Fruit fly (Drosophila melanogaster) S2 (cell line): ENCODE results near the gene CG13738.

ENCODE experiments used
- CG8478 ChIP-seq: fragments of >200 bp; optimal IDR thresholded peaks from 2 replicates; lab custom pipeline; 2018
- CTCF ChIP-seq, 2 experiments: fragments of >200 bp; optimal IDR thresholded peaks; 2 replicates each; lab custom pipeline; 2018

The CG13738 gene

DNA sequence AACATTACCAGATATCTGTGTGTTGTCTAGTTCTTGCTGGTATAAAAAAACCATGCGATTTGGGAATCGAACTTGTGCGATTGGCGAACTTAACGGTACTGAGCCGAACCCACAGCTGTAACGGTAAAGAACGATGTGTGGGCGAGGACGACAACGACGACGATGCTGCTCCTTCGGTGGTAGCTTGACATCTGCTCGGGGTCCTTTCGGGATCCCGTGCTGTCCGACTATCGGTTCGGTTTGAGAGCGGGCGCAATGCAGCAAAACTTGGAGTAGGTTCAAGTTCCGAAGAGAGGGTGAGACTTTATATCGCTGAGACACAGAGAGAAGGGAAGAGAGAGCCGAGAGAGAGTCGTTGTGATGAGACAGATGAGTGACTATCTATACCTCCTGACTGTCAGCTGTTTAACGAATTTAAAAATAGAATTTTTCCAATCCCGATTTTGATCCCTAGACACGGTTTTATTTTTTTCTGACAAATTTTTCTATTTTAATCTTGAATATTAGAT, 20.0 kb upstream of the CG13738 start, which contains the start of gene CG17364:
Gene CG17364, minus strand, starts transcription at position 168 of the 509 bp plus-strand sequence.
- TF ChIP-seq CG8478 (lab: Kevin White, UChicago) = no peak

DNA sequence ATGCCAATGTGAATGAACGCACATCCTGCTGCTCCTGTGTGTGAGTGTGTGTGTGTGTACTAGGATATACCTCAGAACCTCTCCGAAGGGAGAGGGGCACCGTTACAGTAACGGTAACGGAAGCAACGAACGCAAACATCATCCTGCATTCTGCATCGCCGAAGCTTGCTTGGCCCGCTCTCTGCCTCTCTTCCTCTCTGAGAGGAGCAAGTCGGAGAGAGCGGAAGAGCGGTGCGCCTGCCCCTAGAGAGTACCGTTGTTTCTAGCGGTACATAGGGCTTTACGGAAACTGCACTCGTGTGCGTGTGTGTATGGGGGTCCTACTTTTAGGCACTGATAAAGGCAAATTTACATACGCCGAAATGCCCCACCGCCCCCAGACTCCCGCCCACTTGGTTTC, 18.0 kb upstream of the CG13738 start:
- TF ChIP-seq CTCF (optimal IDR thresholded peaks at IDR 0.05; lab: Kevin White, UChicago) (no peak), CG8478 (lab: Kevin White, UChicago) (no peak)

DNA sequence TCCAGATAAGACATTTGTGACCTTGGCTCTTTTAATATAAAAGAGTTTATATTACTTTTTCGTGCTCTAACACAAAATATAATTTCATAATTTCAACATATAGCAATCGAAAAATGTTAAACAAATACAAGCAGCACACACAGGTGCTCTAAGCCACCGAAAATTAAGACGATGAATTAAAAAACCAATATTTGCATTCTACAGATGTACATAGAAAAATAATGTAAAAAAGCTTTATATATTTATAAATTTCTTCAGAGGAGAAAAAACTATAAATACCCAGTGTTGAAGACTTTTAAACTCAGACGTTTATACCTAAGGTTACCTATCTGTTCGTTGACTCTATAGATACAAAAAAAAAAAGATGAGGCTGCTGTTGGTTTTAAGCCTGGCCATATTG, 14.3 kb upstream of the CG13738 start, which contains the start of gene CG9040:
Gene CG9040, plus strand, starts transcription at position 301 of the 400 bp plus-strand sequence.
- no peak for TF ChIP-seq CTCF (optimal IDR thresholded peaks at IDR 0.05; lab: Kevin White, UChicago)
- no peak for TF ChIP-seq CG8478 (lab: Kevin White, UChicago)

DNA sequence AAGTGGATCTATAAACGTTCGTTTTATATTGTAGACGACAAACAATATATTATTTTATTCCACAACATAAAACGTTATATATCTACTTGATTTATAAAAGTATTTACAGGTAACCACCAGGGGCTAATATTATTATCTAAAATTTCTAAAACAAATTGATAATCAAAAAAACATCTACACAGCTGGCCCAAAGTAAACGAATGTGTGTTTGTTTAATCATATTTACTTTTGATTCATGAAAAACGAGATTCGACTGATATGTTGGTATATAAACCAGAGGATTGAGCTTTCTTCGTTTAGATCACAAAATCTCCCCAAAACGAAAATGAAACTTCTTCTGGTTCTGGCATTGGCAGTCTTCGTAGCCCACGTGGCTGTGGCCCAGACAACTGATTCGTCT, 13.1 kb upstream of the CG13738 start, which contains the start of gene CG17362:
Gene CG17362, plus strand, starts transcription at position 291 of the 400 bp plus-strand sequence.
- TF ChIP-seq CG8478 (lab: Kevin White, UChicago) = no peak
- no peak for TF ChIP-seq CTCF (optimal IDR thresholded peaks at IDR 0.05; lab: Kevin White, UChicago)

DNA sequence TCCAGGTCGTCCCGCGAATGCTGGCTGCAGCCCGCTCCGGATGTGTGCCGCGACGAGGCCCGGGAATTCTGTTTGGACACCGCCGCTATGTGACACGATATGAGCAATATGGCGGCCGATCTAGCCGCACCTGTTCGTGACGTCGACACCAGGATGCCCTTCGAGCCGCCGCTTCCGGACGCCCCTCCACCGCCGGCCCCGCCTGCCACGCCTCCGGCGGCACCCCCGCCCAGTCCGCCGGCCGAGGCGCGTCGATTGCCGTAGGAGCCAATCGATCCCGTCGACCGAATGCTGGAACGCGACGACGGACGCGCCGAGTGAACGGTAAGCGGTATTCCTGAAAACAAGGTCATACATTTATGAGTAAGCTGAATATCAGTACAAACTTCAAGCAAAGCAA, 9.2 kb upstream of the CG13738 start:
- TF ChIP-seq CG8478 (lab: Kevin White, UChicago) = no peak
- no peak for TF ChIP-seq CTCF (optimal IDR thresholded peaks at IDR 0.05; lab: Kevin White, UChicago)

DNA sequence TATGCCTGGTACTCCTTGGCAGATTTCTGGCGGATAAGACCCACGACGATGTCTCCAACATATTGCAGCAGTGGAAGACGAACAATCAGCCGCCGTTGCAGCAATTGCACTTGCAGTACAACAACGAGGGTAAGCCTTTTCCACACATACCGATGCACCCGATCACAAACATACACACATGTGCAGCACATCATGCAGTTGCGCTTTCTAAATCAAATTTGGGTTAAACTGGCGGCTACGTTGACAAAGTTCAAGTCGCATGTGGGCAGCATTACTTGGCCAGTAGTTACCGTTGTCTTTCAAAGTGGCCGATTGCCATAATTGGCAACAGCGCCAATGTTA, 7.8 kb downstream of the CG13738 start:
- TF ChIP-seq CTCF (optimal IDR thresholded peaks at IDR 0.05; lab: Kevin White, UChicago) (no peak), CG8478 (lab: Kevin White, UChicago) (no peak)

DNA sequence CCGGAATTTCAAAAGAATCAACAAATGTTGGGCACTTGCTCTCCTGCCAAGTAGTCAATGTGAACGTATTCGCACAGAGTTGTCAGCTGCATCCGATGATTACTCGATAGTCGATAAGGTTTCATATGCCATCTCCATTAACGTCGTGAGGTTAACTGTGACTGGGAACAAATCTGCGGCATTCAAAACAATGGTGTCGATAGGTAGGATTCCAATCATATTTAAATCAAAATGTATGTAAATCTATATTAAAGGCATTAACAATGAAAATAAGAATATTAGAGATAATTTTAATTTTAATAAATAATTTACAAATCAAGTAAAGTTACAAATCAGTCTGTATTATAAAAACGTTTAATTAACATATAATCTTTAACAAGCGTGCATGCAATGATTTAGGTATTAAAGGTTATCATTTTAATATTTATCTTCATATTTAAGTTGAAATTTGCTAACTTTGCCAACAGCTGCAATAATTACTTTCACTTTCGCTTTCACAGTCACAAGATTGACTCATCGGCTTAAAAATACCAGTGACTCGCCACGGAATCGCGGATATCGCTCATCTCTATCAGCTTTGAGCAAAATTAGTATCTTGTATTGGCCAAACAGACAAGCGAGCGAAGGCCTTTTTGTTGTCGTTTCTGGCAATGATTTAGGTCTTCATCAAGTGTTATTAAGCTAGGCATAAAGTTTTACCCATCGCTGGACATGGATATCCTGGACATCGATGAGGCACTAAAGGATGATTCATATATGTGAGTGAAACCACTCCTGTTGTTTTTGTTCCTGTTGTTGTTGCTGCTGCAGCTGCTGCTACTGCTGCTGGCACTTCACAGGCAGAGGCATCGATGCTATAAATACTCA, 8.4 kb downstream of the CG13738 start, which contains the start of the genes Meics, Nxf3 and ssp2:
Gene Meics, minus strand, starts transcription at position 68 of the 867 bp plus-strand sequence.
Gene Nxf3, plus strand, starts transcription at position 569 of the 867 bp plus-strand sequence.
Gene ssp2, plus strand, starts transcription at position 569 of the 867 bp plus-strand sequence.
- no peak for TF ChIP-seq CTCF (optimal IDR thresholded peaks at IDR 0.05; lab: Kevin White, UChicago)
- no peak for TF ChIP-seq CG8478 (lab: Kevin White, UChicago)

DNA sequence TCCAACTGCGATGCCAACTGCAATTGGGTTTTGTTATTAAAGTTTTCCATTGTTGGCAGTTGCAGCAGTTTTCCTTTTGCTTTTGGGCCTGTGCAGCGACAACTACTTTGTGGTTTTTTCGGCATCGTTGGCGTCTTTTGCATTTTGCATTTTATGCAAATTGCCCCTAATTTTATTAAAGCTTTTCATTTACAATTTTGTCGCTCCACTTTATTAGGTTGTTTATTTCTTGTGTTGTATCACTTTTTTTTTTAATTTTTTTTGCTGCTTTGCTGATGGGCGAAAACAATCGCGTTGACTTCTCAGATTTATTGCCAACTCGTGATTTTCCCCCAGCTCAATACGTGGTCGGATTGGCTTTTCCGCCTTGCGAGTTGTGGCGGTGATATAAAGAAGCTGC, 15.5 kb downstream of the CG13738 start:
- TF ChIP-seq CG8478 (lab: Kevin White, UChicago) (no peak), CTCF (optimal IDR thresholded peaks at IDR 0.05; lab: Kevin White, UChicago) (no peak)

DNA sequence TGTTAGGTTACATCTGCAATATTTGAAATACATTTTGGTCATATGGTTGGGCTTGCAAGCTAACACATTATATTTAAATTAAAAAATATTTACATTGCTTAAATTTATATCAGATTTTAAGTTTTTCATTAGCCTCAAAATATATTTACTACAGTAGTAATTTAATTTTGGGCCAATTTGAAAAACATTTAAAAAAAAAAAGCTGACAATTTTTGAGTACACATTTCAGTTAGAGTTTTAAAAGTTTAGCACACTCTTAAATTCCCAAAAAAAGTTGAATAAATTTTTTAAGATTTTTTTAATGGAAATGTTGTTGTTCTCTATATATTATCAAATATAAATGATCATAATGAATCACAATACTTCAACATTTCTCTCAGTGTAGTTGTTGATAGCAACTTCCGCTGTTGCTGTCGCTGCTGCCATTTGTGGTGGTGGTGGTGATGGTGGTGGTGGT, 16.0 kb downstream of the CG13738 start:
- no peak for TF ChIP-seq CTCF (optimal IDR thresholded peaks at IDR 0.05; lab: Kevin White, UChicago)

DNA sequence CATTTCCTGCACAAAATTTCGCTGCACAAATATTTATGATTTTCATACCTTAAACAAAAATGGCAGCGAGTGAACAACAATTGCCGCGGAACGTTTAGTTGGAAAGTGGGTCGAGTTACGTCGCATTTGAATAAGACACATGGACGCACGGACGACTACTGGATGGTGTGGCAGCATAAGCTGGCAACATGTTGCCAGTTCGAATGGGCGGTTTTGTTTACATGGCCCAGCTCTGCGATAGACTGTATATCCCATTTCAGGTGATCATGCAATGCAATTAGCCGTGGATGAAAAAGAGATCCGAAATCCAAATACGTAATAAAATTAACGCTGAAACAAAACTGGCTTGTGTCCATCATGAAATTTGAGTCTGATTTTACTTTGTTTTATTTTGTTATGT, 16.6 kb downstream of the CG13738 start:
- TF ChIP-seq CG8478 (lab: Kevin White, UChicago) = no peak
- no peak for TF ChIP-seq CTCF (optimal IDR thresholded peaks at IDR 0.05; lab: Kevin White, UChicago)

DNA sequence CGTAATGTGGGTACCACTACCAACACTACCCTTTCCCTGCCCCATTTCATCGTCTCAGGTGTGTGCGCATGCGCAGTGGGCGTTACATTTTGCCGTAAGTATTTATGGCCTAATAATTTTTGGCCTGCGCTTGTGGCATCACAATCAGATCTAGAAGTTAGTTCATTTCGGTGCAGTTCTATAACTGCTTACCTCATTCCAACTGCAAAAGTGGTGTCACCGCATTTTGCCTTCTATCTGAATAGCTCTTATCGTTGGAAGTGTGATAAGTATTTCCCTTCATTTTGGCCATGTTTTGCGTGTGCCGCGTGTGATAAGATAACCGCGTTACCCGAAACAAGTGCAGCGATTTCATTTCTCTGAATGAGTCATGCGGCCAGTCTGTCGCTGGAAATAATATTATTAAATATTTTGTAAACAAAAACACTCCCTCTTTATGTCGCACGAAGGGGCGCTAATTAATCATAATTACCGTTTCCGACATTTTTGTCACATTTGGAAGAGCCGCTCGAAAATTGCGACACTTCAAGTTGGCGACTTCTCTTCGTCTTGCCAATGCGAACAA, 20.7 kb downstream of the CG13738 start:
- no peak for TF ChIP-seq CG8478 (lab: Kevin White, UChicago)
- TF ChIP-seq CTCF (optimal IDR thresholded peaks at IDR 0.05; lab: Kevin White, UChicago) = no peak

DNA sequence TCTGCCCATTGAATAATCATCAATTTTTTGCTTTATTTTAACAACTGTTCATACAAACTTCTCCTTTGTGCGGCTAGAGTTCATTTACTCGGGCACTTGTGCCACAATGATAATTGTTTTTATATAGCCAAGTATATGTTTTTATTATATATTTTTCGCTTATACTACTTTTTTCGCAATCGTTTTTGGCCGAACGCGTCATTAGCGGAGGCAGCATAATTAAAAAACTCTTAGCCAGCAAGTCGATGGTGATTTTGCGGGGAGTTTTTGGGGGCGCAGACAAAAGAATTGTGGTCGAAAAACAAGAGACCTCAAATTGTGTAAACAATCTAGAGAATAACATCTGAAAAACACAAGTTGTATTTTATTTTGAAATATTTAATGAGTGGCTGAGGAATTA, 21.7 kb downstream of the CG13738 start:
- TF ChIP-seq CTCF (optimal IDR thresholded peaks at IDR 0.05; lab: Kevin White, UChicago) (no peak), CG8478 (lab: Kevin White, UChicago) (no peak)

DNA sequence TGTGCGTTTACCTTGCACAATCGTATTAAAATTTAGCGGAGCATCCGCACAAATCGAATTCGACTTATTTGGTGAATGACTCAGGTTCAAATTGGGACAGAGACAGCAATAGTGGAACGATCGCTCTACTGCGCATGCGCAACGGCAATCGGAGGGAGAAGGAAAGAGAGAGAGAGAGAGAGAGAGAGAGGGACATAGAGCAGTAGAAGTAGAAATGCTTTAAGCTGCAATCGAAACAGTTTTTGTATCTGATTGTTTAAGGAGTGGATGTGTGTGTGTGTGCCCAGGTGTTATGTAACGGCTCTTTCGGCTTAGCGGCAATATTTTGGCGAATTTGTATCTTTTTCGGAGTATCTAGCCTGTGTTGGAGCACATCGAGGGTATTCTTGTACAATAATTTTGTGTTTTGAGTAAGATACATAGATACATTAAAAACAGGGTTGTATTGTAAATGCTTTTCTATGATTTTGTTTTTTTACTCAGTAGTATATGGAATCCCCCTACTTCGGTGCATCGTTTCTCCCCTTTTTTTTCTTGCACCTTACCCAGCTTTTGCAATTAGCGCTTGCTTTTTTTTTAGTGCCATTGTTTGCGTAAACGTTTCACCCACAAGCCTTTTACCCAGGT, 23.7 kb downstream of the CG13738 start:
- TF ChIP-seq CG8478 (lab: Kevin White, UChicago) (no peak), CTCF (optimal IDR thresholded peaks at IDR 0.05; lab: Kevin White, UChicago) (no peak)

DNA sequence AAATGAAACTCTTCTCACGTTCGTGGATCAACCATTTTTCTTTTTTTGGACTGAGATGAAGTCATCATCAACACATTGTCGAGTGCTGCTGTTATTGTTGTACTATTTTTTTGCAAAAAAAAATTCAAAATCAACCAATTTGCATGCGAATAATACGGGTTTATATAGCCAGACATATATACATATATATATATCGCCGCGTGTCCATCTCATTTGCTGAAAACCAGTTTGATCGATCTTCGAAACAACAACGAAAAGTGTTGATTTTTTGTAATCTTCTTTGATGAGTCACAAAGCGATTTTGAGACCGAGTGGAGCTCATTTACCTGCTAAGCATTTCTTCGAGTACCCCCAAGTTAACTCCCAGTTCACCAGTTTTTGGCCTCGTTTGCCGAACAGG, 27.3 kb downstream of the CG13738 start:
- TF ChIP-seq CTCF (optimal IDR thresholded peaks at IDR 0.05; lab: Kevin White, UChicago) (no peak), CG8478 (lab: Kevin White, UChicago) (no peak)

DNA sequence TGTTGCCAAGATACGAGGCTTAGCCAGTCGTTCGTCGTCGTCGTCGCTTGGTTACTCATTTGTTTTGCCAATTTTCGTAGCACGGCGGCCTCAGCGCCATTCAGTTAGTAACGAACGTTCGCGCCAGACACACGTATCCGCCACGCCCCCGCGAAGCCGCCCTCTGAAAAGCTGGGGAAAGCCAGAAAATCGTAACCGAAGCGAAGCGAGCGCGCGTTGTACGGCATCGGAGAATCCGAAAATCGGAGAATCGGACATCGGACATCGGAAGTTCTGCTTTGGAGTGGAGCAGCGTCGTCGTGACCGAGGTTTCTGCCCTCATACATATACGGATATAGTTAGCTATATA, 34.2 kb downstream of the CG13738 start, which contains the start of gene CG32137:
Gene CG32137, plus strand, starts transcription at position 100 of the 349 bp plus-strand sequence.
- TF ChIP-seq CG8478 (lab: Kevin White, UChicago) (no peak), CTCF (optimal IDR thresholded peaks at IDR 0.05; lab: Kevin White, UChicago) (no peak)
